Worm (Caenorhabditis elegans) whole organism, L4 larva: ENCODE data around the gene F01F1.11.

Experiments
- D1046.2 ChIP-seq: fragments of 200-800 bp; sonication (Bioruptor generic); IDR thresholded peaks from 2 replicates; pipeline ENCODE4 v1.3.6; 2022; ENCODE audit warnings: missing genetic modification characterization, missing compliant biosample characterization
- R02D3.7 ChIP-seq: fragments of 150-350 bp; sonication (generic microtip); optimal IDR thresholded peaks from 3 replicates; lab custom pipeline; 2014; ENCODE audit warnings: missing biosample characterization, missing genetic modification characterization
- T26A8.4 ChIP-seq: fragments of 200-800 bp; sonication (Bioruptor generic); IDR thresholded peaks from 2 replicates; pipeline ENCODE4 v1.3.6; 2022; ENCODE audit warnings: missing genetic modification characterization, missing compliant biosample characterization
- Y48G9A.11 ChIP-seq: fragments of 200-800 bp; sonication (Bioruptor generic); IDR thresholded peaks from 2 replicates; pipeline ENCODE4 v1.3.6; 2022; ENCODE audit warnings: missing genetic modification reagents, missing genetic modification characterization, missing compliant biosample characterization
- Y75B8A.6 ChIP-seq: fragments of 200-800 bp; sonication (Bioruptor generic); IDR thresholded peaks from 2 replicates; pipeline ENCODE4 v1.3.6; 2022; ENCODE audit warnings: missing genetic modification reagents, missing genetic modification characterization, missing compliant biosample characterization
- ZK546.5 ChIP-seq, 2 experiments: sonication (generic microtip); optimal IDR thresholded peaks; 2 replicates each; lab custom pipeline; 2017; ENCODE audit warnings: missing biosample characterization in 2 of 2, missing genetic modification characterization in 2 of 2
- aha-1 ChIP-seq: fragments of 150-350 bp; peaks from one replicate; lab custom pipeline; 2014; ENCODE audit warnings: missing biosample characterization, missing genetic modification characterization
- ama-1 ChIP-seq: fragments of 150-350 bp; optimal IDR thresholded peaks from 2 replicates; lab custom pipeline; 2014; ENCODE audit warnings: inconsistent platforms, mixed read lengths
- ceh-32 ChIP-seq: sonication (generic microtip); optimal IDR thresholded peaks from 2 replicates; lab custom pipeline; 2016; ENCODE audit warnings: mild to moderate bottlenecking, missing genetic modification characterization, missing compliant biosample characterization; ENCODE audit not compliant: poor library complexity
- ceh-62 ChIP-seq: sonication (generic microtip); optimal IDR thresholded peaks from 2 replicates; lab custom pipeline; 2017; ENCODE audit warnings: missing biosample characterization, missing genetic modification characterization
- cey-2 ChIP-seq: sonication (generic microtip); optimal IDR thresholded peaks from 3 replicates; lab custom pipeline; 2017; ENCODE audit warnings: missing genetic modification characterization, mild to moderate bottlenecking, missing compliant biosample characterization, antibody characterized with exemption, borderline replicate concordance; ENCODE audit not compliant: insufficient read depth
- daf-16 ChIP-seq, 3 experiments: sonication (generic microtip); optimal IDR thresholded peaks; 2 replicates each; lab custom pipeline; 2016 to 2017; ENCODE audit warnings: missing genetic modification characterization in 3 of 3, missing genetic modification reagents in 3 of 3, mild to moderate bottlenecking in 2 of 3, missing compliant biosample characterization in 2 of 3, missing biosample characterization in 1 of 3, moderate library complexity in 1 of 3
- dmd-6 ChIP-seq: fragments of 200-800 bp; sonication (Bioruptor generic); IDR thresholded peaks from 2 replicates; pipeline ENCODE4 v1.3.6; 2022; ENCODE audit warnings: missing genetic modification reagents, missing genetic modification characterization, missing compliant biosample characterization
- dmd-8 ChIP-seq: fragments of 200-800 bp; sonication (Bioruptor generic); IDR thresholded peaks from 2 replicates; pipeline ENCODE4 v1.3.6; 2022; ENCODE audit warnings: missing genetic modification characterization, missing compliant biosample characterization
- dmd-9 ChIP-seq: fragments of 200-800 bp; sonication (Bioruptor generic); IDR thresholded peaks from 2 replicates; pipeline ENCODE4 v1.3.6; 2022; ENCODE audit warnings: missing genetic modification reagents, missing genetic modification characterization, missing compliant biosample characterization
- dpl-1 ChIP-seq: fragments of 150-350 bp; optimal IDR thresholded peaks from 2 replicates; lab custom pipeline; 2014; ENCODE audit warnings: missing biosample characterization, missing genetic modification reagents, missing genetic modification characterization
- dve-1 ChIP-seq: sonication (generic microtip); optimal IDR thresholded peaks from 2 replicates; lab custom pipeline; 2017; ENCODE audit warnings: antibody characterized with exemption, mild to moderate bottlenecking, missing genetic modification characterization, missing compliant biosample characterization; ENCODE audit not compliant: insufficient read depth
- fkh-10 ChIP-seq: fragments of 150-350 bp; optimal IDR thresholded peaks from 2 replicates; lab custom pipeline; 2014; ENCODE audit warnings: missing biosample characterization, missing genetic modification reagents, missing genetic modification characterization
- hlh-11 ChIP-seq: fragments of 200-800 bp; sonication (Bioruptor generic); optimal IDR thresholded peaks from 2 replicates; lab custom pipeline; 2018; ENCODE audit warnings: mild to moderate bottlenecking, missing genetic modification characterization, missing compliant biosample characterization
- hlh-30 ChIP-seq: sonication (generic microtip); optimal IDR thresholded peaks from 2 replicates; lab custom pipeline; 2017; ENCODE audit warnings: antibody characterized with exemption, mild to moderate bottlenecking, missing genetic modification characterization, missing compliant biosample characterization; ENCODE audit not compliant: insufficient read depth
- hmg-1.1 ChIP-seq: fragments of 200-800 bp; sonication (Bioruptor generic); IDR thresholded peaks from 2 replicates; pipeline ENCODE4 v1.3.6; 2022; ENCODE audit warnings: missing genetic modification reagents, missing genetic modification characterization, missing compliant biosample characterization
- lin-15B ChIP-seq: fragments of 150-350 bp; sonication (generic microtip); optimal IDR thresholded peaks from 3 replicates; lab custom pipeline; 2014; ENCODE audit warnings: missing biosample characterization, missing genetic modification characterization
- lin-38 ChIP-seq: fragments of 200-800 bp; sonication (Bioruptor generic); IDR thresholded peaks from 2 replicates; pipeline ENCODE4 v1.3.6; 2022; ENCODE audit warnings: missing genetic modification reagents, missing genetic modification characterization, missing compliant biosample characterization
- lin-39 ChIP-seq: fragments of 150-350 bp; optimal IDR thresholded peaks from 2 replicates; lab custom pipeline; 2014; ENCODE audit warnings: missing biosample characterization, missing genetic modification reagents, missing genetic modification characterization
- lsy-2 ChIP-seq, 2 experiments: fragments of 150-350 bp in 1 of 2; sonication (generic microtip) in 1 of 2; optimal IDR thresholded peaks; 2 replicates each; lab custom pipeline; 2014 to 2017; ENCODE audit warnings: missing biosample characterization in 2 of 2, missing genetic modification characterization in 2 of 2
- madf-5 ChIP-seq, 2 experiments: fragments of 200-800 bp; sonication (Bioruptor generic); IDR thresholded peaks; 2 replicates each; pipeline ENCODE4 v1.3.6; 2022; ENCODE audit warnings: missing compliant biosample characterization in 2 of 2, missing genetic modification characterization in 2 of 2
- mdl-1 ChIP-seq, 2 experiments: fragments of 150-350 bp in 1 of 2; sonication (generic microtip) in 1 of 2; optimal IDR thresholded peaks; 2 replicates each; lab custom pipeline; 2014 to 2017; ENCODE audit warnings: missing biosample characterization in 2 of 2, missing genetic modification characterization in 2 of 2
- mdt-29 ChIP-seq: fragments of 200-800 bp; sonication (Bioruptor generic); IDR thresholded peaks from 2 replicates; pipeline ENCODE4 v1.3.6; 2022; ENCODE audit warnings: missing genetic modification reagents, missing genetic modification characterization, missing compliant biosample characterization
- mep-1 ChIP-seq: fragments of 150-350 bp; sonication (generic microtip); optimal IDR thresholded peaks from 3 replicates; lab custom pipeline; 2014; ENCODE audit warnings: missing biosample characterization, missing genetic modification characterization
- mxl-3 ChIP-seq: fragments of 200-800 bp; sonication (Bioruptor generic); optimal IDR thresholded peaks from 2 replicates; lab custom pipeline; 2018; ENCODE audit warnings: mild to moderate bottlenecking, missing genetic modification characterization, missing compliant biosample characterization
- nhr-102 ChIP-seq: sonication (generic microtip); optimal IDR thresholded peaks from 2 replicates; lab custom pipeline; 2016; ENCODE audit warnings: mild to moderate bottlenecking, missing genetic modification characterization, moderate library complexity, missing compliant biosample characterization
- nhr-11 ChIP-seq: fragments of 150-350 bp; optimal IDR thresholded peaks from 2 replicates; lab custom pipeline; 2014; ENCODE audit warnings: missing biosample characterization, missing genetic modification characterization
- nhr-111 ChIP-seq: fragments of 200-800 bp; sonication (Bioruptor generic); optimal IDR thresholded peaks from 2 replicates; lab custom pipeline; 2018; ENCODE audit warnings: mild to moderate bottlenecking, missing genetic modification characterization, missing compliant biosample characterization
- nhr-237 ChIP-seq: sonication (generic microtip); optimal IDR thresholded peaks from 2 replicates; lab custom pipeline; 2017; ENCODE audit warnings: missing biosample characterization, missing genetic modification characterization
- nhr-28 ChIP-seq: fragments of 150-350 bp; optimal IDR thresholded peaks from 2 replicates; lab custom pipeline; 2014; ENCODE audit warnings: missing biosample characterization, missing genetic modification characterization
- nhr-48 ChIP-seq: sonication (generic microtip); optimal IDR thresholded peaks from 2 replicates; lab custom pipeline; 2016; ENCODE audit warnings: mild to moderate bottlenecking, missing genetic modification characterization, missing compliant biosample characterization
- nhr-6 ChIP-seq: fragments of 150-350 bp; optimal IDR thresholded peaks from 2 replicates; lab custom pipeline; 2014; ENCODE audit warnings: missing biosample characterization, missing genetic modification characterization
- pqm-1 ChIP-seq: sonication (generic microtip); optimal IDR thresholded peaks from 2 replicates; lab custom pipeline; 2017; ENCODE audit warnings: missing biosample characterization, missing genetic modification characterization
- sdz-12 ChIP-seq: fragments of 200-800 bp; sonication (Bioruptor generic); optimal IDR thresholded peaks from 2 replicates; lab custom pipeline; 2018; ENCODE audit warnings: mild to moderate bottlenecking, missing genetic modification characterization, missing compliant biosample characterization
- set-16 ChIP-seq: fragments of 200-800 bp; sonication (Bioruptor generic); IDR thresholded peaks from 2 replicates; pipeline ENCODE4 v1.3.6; 2022; ENCODE audit warnings: missing genetic modification reagents, missing genetic modification characterization, missing compliant biosample characterization
- skn-1 ChIP-seq: fragments of 150-350 bp; optimal IDR thresholded peaks from 2 replicates; lab custom pipeline; 2014; ENCODE audit warnings: missing biosample characterization, missing genetic modification characterization
- spr-3 ChIP-seq: fragments of 200-800 bp; sonication (Bioruptor generic); optimal IDR thresholded peaks from 2 replicates; lab custom pipeline; 2018; ENCODE audit warnings: mild to moderate bottlenecking, missing genetic modification characterization, missing compliant biosample characterization
- unc-62 ChIP-seq, 3 experiments: fragments of 150-350 bp in 1 of 3; sonication (generic microtip); optimal IDR thresholded peaks in 2 of 3; peaks in 1 of 3; 1 replicate in 1 of 3; 2 replicates in 2 of 3; lab custom pipeline; 2014 to 2017; ENCODE audit warnings: missing biosample characterization in 3 of 3, missing genetic modification characterization in 3 of 3, missing genetic modification reagents in 3 of 3, missing genotype in 1 of 3
- zag-1 ChIP-seq: fragments of 150-350 bp; optimal IDR thresholded peaks from 2 replicates; lab custom pipeline; 2014; ENCODE audit warnings: missing biosample characterization, missing genetic modification characterization
- zfp-2 ChIP-seq: sonication (generic microtip); optimal IDR thresholded peaks from 2 replicates; lab custom pipeline; 2016; ENCODE audit warnings: mild to moderate bottlenecking, missing genetic modification characterization, missing compliant biosample characterization

The F01F1.11 gene

DNA sequence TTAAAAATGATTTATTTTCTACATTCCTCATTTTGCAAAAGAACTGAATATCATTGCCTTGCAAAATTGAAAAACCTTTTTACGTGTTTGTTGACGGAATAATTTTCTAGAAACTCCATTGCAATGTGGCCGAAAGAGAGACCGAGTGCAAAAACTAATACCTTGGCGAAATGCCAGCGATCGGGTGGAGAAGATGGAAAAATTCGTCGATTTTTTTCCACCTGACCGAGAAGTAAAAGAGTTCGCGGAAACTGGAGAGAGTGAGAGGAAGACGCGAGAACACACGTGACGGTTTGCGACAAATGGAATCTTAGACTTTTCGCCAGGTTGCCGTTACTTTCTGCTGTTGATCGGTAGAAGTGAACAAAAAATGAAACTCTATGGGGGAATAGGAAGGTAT lies 30.0 kb downstream of the F01F1.11 start:
- TF ChIP-seq zag-1: no peak
- TF ChIP-seq hlh-30 (tag; lab: Kevin White, UChicago): peak; percentile 86
- peak; percentile 76 for TF ChIP-seq nhr-28 (tag; lab: Kevin White, UChicago)
- no peak for TF ChIP-seq dmd-8 (GFP tag; lab: Robert Waterston, UW)
- TF ChIP-seq T26A8.4 (GFP tag; lab: Robert Waterston, UW): 0 out of 2 replicates have a peak, but pooled peaks have one; percentile 23
- TF ChIP-seq Y75B8A.6 (GFP tag; lab: Robert Waterston, UW): no peak
- TF ChIP-seq lin-39 (tag; lab: Kevin White, UChicago): no peak
- TF ChIP-seq nhr-6 (tag; lab: Kevin White, UChicago): no peak
- no peak for TF ChIP-seq lin-15B
- TF ChIP-seq skn-1 (tag; lab: Kevin White, UChicago): no peak
- peak; percentile 6 for TF ChIP-seq dpl-1 (GFP tag; lab: Kevin White, UChicago)
- TF ChIP-seq ZK546.5 (tag; optimal IDR thresholded peaks at IDR 0.05; lab: Kevin White, UChicago): no peak
- TF ChIP-seq nhr-48 (tag; lab: Kevin White, UChicago): peak; percentile 33
- peak; percentile 71 for TF ChIP-seq hlh-11
- peak; percentile 53 for TF ChIP-seq dve-1
- peak in 1 of 2 experiments; percentile 59 for TF ChIP-seq lsy-2 (tag; optimal IDR thresholded peaks at IDR 0.05; lab: Kevin White, UChicago)
- TF ChIP-seq mep-1 (tag; lab: Kevin White, UChicago): peak; percentile 50
- TF ChIP-seq mdl-1 (tag; optimal IDR thresholded peaks at IDR 0.05; lab: Kevin White, UChicago): peak; percentile 7 to 83
- TF ChIP-seq set-16 (GFP tag; lab: Robert Waterston, UW): no peak
- TF ChIP-seq nhr-237 (tag; lab: Kevin White, UChicago): no peak
- no peak for TF ChIP-seq nhr-102 (tag; lab: Kevin White, UChicago)
- TF ChIP-seq dmd-6: peak; percentile 65
- peak; percentile 74 for TF ChIP-seq nhr-11 (tag; lab: Kevin White, UChicago)
- no peak for TF ChIP-seq hmg-1.1 (GFP tag; lab: Robert Waterston, UW)
- TF ChIP-seq ama-1 (lab: Kevin White, UChicago): peak; percentile 2
- TF ChIP-seq dmd-9: no peak
- no peak for TF ChIP-seq Y48G9A.11 (GFP tag; lab: Robert Waterston, UW)
- peak; percentile 67 for TF ChIP-seq mxl-3 (GFP tag; lab: Kevin White, UChicago)
- no peak for TF ChIP-seq lin-38

DNA sequence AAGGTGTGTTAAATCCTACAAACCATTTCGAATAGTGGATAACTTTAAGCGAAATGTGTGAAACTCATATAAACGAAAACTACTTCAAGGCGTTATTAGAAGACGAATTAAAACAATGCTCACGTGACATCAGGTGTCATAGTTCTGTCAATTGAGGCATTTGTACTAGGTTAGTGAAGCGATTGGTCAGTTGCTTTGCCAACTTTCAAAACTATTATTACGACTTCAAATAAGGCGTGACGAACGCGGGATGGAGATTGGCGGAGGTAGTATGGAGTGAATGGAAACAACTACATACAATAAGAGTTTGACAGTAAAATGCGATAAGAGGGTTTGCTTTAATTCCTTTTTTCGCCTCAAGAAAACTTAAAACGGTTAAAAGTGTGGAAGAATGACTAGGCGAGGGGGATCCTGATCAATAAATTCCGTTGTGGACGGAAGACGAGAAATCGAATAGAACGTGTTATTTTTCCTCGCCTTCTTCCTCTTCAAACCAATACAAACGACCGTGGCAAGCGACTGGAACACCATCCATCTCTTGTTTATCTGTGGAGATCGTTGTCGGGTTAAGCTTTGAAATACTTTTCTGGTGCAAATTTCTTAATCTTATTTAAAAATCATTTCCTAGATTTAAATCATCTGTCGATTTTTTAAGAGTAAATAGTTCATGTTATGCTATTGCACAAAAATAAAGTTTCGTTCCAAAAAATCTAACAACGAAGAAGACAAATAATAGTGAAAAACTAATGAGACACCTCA lies 30.7 kb downstream of the F01F1.11 start:
- no peak for TF ChIP-seq Y75B8A.6 (GFP tag; lab: Robert Waterston, UW)
- peak; percentile 52 for TF ChIP-seq hlh-30 (tag; lab: Kevin White, UChicago)
- no peak for TF ChIP-seq dpl-1 (GFP tag; lab: Kevin White, UChicago)
- no peak for TF ChIP-seq daf-16 (GFP tag; optimal IDR thresholded peaks at IDR 0.05; lab: Kevin White, UChicago)
- peak; percentile 7 for TF ChIP-seq daf-16 (tag; optimal IDR thresholded peaks at IDR 0.05; lab: Kevin White, UChicago)
- no peak for TF ChIP-seq pqm-1 (tag; lab: Kevin White, UChicago)
- peak; percentile 56 for TF ChIP-seq dve-1
- TF ChIP-seq unc-62 (GFP tag; optimal IDR thresholded peaks at IDR 0.05 in 1 of 2; lab: Kevin White, UChicago): peak in 1 of 2 experiments; percentile 52
- no peak for TF ChIP-seq unc-62 (tag; optimal IDR thresholded peaks at IDR 0.05; lab: Kevin White, UChicago)
- TF ChIP-seq ceh-32 (tag; lab: Kevin White, UChicago): no peak
- TF ChIP-seq dmd-6: peak; percentile 64
- no peak for TF ChIP-seq R02D3.7 (tag; lab: Kevin White, UChicago)
- 0 out of 2 replicates have a peak, but pooled peaks have one; percentile 19 for TF ChIP-seq hmg-1.1 (GFP tag; lab: Robert Waterston, UW)
- TF ChIP-seq aha-1 (tag; lab: Kevin White, UChicago): peak; percentile 47
- TF ChIP-seq, all 104 proteins: peak for 7

DNA sequence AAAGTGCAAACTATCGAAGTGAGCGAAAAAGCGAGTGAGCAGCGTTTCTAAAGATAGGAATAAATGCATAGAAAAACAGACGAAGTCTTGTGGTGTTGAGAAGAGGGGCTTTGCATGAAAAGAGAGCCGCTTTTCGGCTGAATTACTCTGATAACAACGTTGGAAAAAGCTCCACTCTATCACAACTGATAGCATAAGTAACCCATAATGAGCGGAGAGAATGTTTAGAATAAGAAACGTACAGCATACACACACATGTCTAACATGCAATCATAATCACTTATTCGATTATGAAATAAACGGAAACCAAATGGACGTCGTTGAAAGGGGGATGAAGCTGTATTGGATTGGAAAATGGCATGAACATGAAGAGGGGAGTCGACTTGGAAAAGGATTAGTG lies 31.4 kb downstream of the F01F1.11 start:
- TF ChIP-seq ceh-62 (tag; lab: Kevin White, UChicago) (no peak), madf-5 (GFP tag; IDR thresholded peaks at IDR 0.05; lab: Robert Waterston, UW) (0 out of 4 replicates have a peak, but pooled peaks of 1 of the 2 experiments have one; percentile 35), D1046.2 (no peak), pqm-1 (tag; lab: Kevin White, UChicago) (peak; percentile 59), sdz-12 (GFP tag; lab: Kevin White, UChicago) (no peak), nhr-111 (no peak), daf-16 (GFP tag; optimal IDR thresholded peaks at IDR 0.05; lab: Kevin White, UChicago) (no peak), daf-16 (tag; optimal IDR thresholded peaks at IDR 0.05; lab: Kevin White, UChicago) (peak; percentile 49), cey-2 (tag; lab: Kevin White, UChicago) (no peak), fkh-10 (no peak), mdt-29 (GFP tag; lab: Robert Waterston, UW) (0 out of 2 replicates have a peak, but pooled peaks have one; percentile 8), zfp-2 (tag; lab: Kevin White, UChicago) (no peak), spr-3 (GFP tag; lab: Kevin White, UChicago) (no peak), mep-1 (tag; lab: Kevin White, UChicago) (no peak), dmd-6 (peak; percentile 43; the same call in 1 of the 2 replicates), set-16 (GFP tag; lab: Robert Waterston, UW) (no peak)
